Worm (Caenorhabditis elegans): ENCODE data around the gene C39B10.1.

ce11 chrX:10505193-10505592 lies 41.8 kb upstream of the C39B10.1 start:
- TF ChIP-seq dao-5 (tag; optimal IDR thresholded peaks at IDR 0.05): no peak
- no peak for TF ChIP-seq him-1 (tag; optimal IDR thresholded peaks at IDR 0.05)
